Fruit fly (Drosophila melanogaster): ENCODE results near the gene sisA.

- TF ChIP-seq CG10348 (GFP tag; IDR thresholded peaks at IDR 0.05): no peak
- TF ChIP-seq CG14655 (GFP tag; optimal IDR thresholded peaks at IDR 0.05): no peak
- TF ChIP-seq Pif1B (GFP tag; optimal IDR thresholded peaks at IDR 0.05): no peak
- no peak for TF ChIP-seq CG32121 (GFP tag; IDR thresholded peaks at IDR 0.05)
- TF ChIP-seq D1 (tag; optimal IDR thresholded peaks at IDR 0.05): no peak
- TF ChIP-seq CG4496 (GFP tag; IDR thresholded peaks at IDR 0.05): no peak
- no peak for TF ChIP-seq rn (GFP tag; IDR thresholded peaks at IDR 0.05)
- no peak for TF ChIP-seq EcR (GFP tag; optimal IDR thresholded peaks at IDR 0.05)
- TF ChIP-seq gl (tag; optimal IDR thresholded peaks at IDR 0.05): no peak
- no peak for TF ChIP-seq CG34367 (tag; optimal IDR thresholded peaks at IDR 0.05)
Observed at dm6 chrX:11349780-11350179, 27.6 kb upstream of the sisA start, which contains the start of gene NdufV3.

Measured in whole organism, pupa.